Worm (Caenorhabditis elegans): ENCODE data around the gene Y19D2B.1.
"Not testable (repeated sequence)": the region's sequence is repeated elsewhere in the genome, so short reads cannot be mapped to it uniquely, and the experiment has no call there.

The Y19D2B.1 gene

ce11 chrII:10922874-10923273, at the start of gene Y19D2B.1:
Gene Y19D2B.1, minus strand, starts transcription at chrII:10922974.
- not testable (repeated sequence) for TF ChIP-seq dao-5, W03F9.2, him-1 (tag; optimal IDR thresholded peaks at IDR 0.05)

DNA sequence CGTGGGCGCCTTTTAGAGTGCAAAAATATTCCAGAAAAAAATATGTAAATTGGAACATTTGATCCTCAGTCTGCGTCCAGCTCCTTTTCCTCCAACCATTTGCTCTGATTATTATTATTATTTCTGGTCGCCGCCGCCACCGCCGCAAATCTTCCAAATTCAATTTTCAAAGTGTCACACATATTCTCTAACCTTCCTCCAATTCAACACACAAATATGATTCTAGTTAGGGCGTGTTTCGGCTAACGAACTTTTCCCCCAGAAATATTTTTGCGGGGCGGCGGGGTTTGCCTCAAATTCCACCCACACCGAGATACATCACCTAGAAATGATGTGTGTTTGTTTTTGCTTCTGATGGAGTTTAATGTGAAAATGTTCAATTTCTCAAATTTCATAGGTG, 48.9 kb upstream of the Y19D2B.1 start:
- TF ChIP-seq him-1 (tag; optimal IDR thresholded peaks at IDR 0.05) (no peak), W03F9.2 (tag; optimal IDR thresholded peaks at IDR 0.05) (no peak), dao-5 (tag; optimal IDR thresholded peaks at IDR 0.05) (no peak)

- no peak for TF ChIP-seq him-1 (tag; optimal IDR thresholded peaks at IDR 0.05)
- no peak for TF ChIP-seq dao-5 (tag; optimal IDR thresholded peaks at IDR 0.05)
- TF ChIP-seq W03F9.2 (tag; optimal IDR thresholded peaks at IDR 0.05): no peak
Observed at ce11 chrII:10970625-10971024, 47.9 kb upstream of the Y19D2B.1 start.

DNA sequence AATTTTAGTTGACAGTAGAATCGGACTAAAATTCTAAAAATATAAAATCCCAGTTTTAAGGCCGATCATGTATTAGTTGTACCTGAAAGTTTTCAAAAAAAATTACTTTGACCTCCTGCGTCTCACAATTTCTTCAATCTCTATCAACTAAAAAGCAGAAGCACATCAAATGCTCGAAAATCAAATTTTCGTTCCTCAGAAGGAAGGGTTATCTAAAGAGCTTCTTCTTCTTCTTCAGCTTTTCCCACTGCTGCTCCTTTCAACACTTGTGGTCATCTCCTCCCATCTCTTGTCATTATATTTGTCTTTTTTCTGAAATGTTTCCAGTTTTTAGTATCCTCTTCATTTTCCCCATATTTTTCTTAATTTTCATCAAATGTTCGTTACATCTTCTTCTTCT, 42.0 kb upstream of the Y19D2B.1 start:
- no peak for TF ChIP-seq him-1 (tag; optimal IDR thresholded peaks at IDR 0.05)
- no peak for TF ChIP-seq W03F9.2 (tag; optimal IDR thresholded peaks at IDR 0.05)

DNA sequence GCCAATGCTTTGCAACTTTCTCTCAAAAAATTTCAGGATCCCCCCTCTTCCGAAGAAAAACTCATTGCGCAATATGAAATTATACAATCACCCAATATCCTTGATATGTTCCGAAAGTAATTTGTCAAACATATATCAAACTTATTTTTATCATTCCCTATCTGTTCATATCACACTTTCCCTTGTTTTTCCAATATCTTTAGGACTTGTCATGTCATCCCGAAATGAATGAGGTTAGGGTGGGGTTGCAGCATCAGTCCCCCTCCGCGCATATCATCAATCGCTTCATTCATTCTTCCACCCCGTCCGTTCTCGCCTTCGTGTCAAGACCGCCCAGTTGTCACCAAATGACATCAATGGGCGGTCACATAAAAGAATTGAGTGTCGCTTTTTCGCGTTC, 36.9 kb upstream of the Y19D2B.1 start:
- TF ChIP-seq dao-5 (tag; optimal IDR thresholded peaks at IDR 0.05) (no peak), him-1 (tag; optimal IDR thresholded peaks at IDR 0.05) (no peak), W03F9.2 (tag; optimal IDR thresholded peaks at IDR 0.05) (no peak)

ce11 chrII:10959138-10959537, 36.4 kb upstream of the Y19D2B.1 start:
- no peak for TF ChIP-seq W03F9.2 (tag; optimal IDR thresholded peaks at IDR 0.05)
- no peak for TF ChIP-seq dao-5 (tag; optimal IDR thresholded peaks at IDR 0.05)
- TF ChIP-seq him-1 (tag; optimal IDR thresholded peaks at IDR 0.05): no peak

ce11 chrII:10956793-10957192, 34.0 kb upstream of the Y19D2B.1 start, which contains the start of gene R03D7.8:
Gene R03D7.8, minus strand, starts transcription at chrII:10956893.
- TF ChIP-seq W03F9.2 (tag; optimal IDR thresholded peaks at IDR 0.05) (no peak), him-1 (tag; optimal IDR thresholded peaks at IDR 0.05) (no peak), dao-5 (tag; optimal IDR thresholded peaks at IDR 0.05) (no peak)

ce11 chrII:10955114-10955513, 32.3 kb upstream of the Y19D2B.1 start:
- TF ChIP-seq W03F9.2 (tag; optimal IDR thresholded peaks at IDR 0.05) (no peak), dao-5 (tag; optimal IDR thresholded peaks at IDR 0.05) (no peak), him-1 (tag; optimal IDR thresholded peaks at IDR 0.05) (no peak)

DNA sequence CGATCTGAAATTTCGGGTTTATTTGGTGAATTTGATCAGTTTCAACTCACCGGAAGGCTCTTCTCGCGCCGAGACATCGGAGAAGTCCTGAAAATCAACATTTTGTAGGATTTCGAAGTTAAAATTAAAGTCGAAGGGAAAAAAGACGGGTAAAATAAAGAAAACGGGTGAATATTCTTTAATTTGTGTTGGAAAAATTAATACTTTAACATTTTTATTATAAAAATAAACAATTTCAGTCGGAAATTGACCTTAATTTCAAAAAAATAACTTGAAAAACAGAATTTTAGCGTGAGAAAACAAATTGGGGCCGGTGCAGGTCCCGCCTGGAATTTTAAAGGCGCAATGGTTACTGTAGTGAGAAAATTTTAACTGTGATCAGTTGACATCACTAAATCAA, 30.3 kb upstream of the Y19D2B.1 start, which contains the start of gene nos-1:
TSS of gene nos-1 (minus strand) at position 101 of the 400 bp plus-strand sequence.
- TF ChIP-seq him-1 (tag; optimal IDR thresholded peaks at IDR 0.05): no peak
- TF ChIP-seq W03F9.2 (tag; optimal IDR thresholded peaks at IDR 0.05): no peak
- no peak for TF ChIP-seq dao-5 (tag; optimal IDR thresholded peaks at IDR 0.05)

DNA sequence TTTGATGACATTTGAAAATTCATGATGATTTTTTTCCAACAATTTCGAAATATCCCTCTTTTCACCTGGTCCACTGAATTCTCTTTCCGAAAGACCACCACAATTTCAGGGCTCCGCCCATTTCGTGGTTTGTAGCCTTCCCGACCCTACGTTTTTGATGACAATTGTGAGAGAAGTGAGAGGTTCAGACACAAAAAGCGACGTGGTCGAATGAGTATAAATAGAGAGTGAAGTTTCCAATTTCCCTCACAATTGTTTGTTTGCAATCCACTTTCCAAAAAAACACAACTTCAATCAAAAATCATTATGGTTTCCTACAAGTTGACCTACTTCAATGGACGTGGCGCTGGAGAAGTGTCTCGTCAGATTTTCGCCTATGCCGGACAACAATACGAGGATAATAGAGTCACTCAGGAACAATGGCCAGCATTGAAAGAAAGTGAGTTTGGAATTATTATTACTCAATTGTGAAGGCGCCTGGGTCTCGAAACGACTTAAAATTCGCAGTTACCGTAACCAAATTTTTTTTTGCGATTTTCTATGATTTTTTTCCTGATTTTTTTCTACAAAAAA, 27.4 kb upstream of the Y19D2B.1 start, which contains the start of gene gst-5:
TSS of gene gst-5 (plus strand) at position 246 of the 573 bp plus-strand sequence.
- TF ChIP-seq him-1 (tag; optimal IDR thresholded peaks at IDR 0.05): no peak
- TF ChIP-seq dao-5 (tag; optimal IDR thresholded peaks at IDR 0.05): no peak
- no peak for TF ChIP-seq W03F9.2 (tag; optimal IDR thresholded peaks at IDR 0.05)

ce11 chrII:10949383-10949782, 26.6 kb upstream of the Y19D2B.1 start:
- no peak for TF ChIP-seq him-1 (tag; optimal IDR thresholded peaks at IDR 0.05)
- TF ChIP-seq W03F9.2 (tag; optimal IDR thresholded peaks at IDR 0.05): no peak
- no peak for TF ChIP-seq dao-5 (tag; optimal IDR thresholded peaks at IDR 0.05)

ce11 chrII:10948236-10949025, 25.7 kb upstream of the Y19D2B.1 start:
- TF ChIP-seq W03F9.2 (tag; optimal IDR thresholded peaks at IDR 0.05) (no peak), dao-5 (tag; optimal IDR thresholded peaks at IDR 0.05) (no peak), him-1 (tag; optimal IDR thresholded peaks at IDR 0.05) (no peak)

DNA sequence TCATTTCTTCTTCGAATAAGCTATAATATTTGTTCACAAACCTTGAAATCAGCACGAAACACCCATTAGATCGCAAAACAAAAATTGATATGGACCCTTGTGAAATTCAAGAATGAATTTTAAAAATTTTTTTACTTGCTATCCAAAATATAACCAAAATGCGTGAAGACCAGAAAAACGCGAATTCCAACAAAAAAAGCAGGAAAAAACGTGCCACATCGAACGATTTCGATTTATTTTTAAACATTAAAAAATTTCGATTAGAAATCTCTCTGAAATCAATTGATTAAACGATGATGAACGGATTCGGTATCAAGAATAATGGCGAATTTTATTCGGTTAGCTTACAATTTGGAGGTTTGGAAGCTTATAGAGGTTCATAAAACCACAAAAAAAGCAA, 24.5 kb upstream of the Y19D2B.1 start, which contains the start of the genes tceb-3 and gskl-1:
TSS of gene tceb-3 (minus strand) at position 101 of the 400 bp plus-strand sequence.
TSS of gene gskl-1 (plus strand) at position 243 of the 400 bp plus-strand sequence.
- no peak for TF ChIP-seq dao-5 (tag; optimal IDR thresholded peaks at IDR 0.05)
- no peak for TF ChIP-seq him-1 (tag; optimal IDR thresholded peaks at IDR 0.05)
- TF ChIP-seq W03F9.2 (tag; optimal IDR thresholded peaks at IDR 0.05): no peak

DNA sequence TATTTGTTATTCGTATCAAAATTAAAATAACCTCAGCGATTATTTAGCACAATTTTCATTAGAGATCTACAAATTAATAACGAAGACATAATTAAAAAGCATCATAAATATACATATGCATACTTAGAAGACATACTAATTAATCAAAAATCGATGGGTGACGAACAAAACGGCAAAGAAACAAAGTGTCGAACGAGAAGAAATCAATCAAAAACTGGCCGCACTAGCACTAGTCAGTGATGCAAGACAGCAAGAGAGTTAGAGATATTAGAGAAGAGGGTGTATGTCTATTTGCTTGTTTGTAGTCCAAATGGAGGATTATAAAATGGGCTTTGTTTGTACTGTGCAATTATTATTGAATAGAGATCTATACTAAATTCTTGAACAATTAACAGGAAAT, 24.1 kb upstream of the Y19D2B.1 start:
- no peak for TF ChIP-seq dao-5 (tag; optimal IDR thresholded peaks at IDR 0.05)
- TF ChIP-seq W03F9.2 (tag; optimal IDR thresholded peaks at IDR 0.05): no peak
- TF ChIP-seq him-1 (tag; optimal IDR thresholded peaks at IDR 0.05): no peak

Data from whole organism, L4/young adult.